Worm (Caenorhabditis elegans) whole organism, midembryonic: Measurements from ENCODE around the gene K03H1.11.

ENCODE experiments used
- T22C8.4 ChIP-seq: fragments of 200-800 bp; sonication (Bioruptor generic); IDR thresholded peaks from 2 replicates; pipeline ENCODE4 v1.3.6; 2022; ENCODE audit warnings: missing genetic modification characterization, missing compliant biosample characterization
- flt-1 ChIP-seq: fragments of 200-800 bp; sonication (Bioruptor generic); IDR thresholded peaks from 2 replicates; pipeline ENCODE4 v1.3.6; 2022; ENCODE audit warnings: missing genetic modification characterization, missing compliant biosample characterization

ce11 chrIII:9973765-9974164 is 22.0 kb upstream of the K03H1.11 start, which contains the start of gene R10E12.2:
- TF ChIP-seq T22C8.4 (GFP tag; lab: Robert Waterston, UW), result no peak
- TF ChIP-seq flt-1 (GFP tag; lab: Robert Waterston, UW), result no peak
